Fruit fly (Drosophila melanogaster) ovary, adult (tissue): Measurements from ENCODE around the gene CG32856.

Source experiments
- CG17801 ChIP-seq: fragments of 200-800 bp; optimal IDR thresholded peaks from 2 replicates; lab custom pipeline; 2019; ENCODE audit warnings: missing biosample characterization, mild to moderate bottlenecking, missing genetic modification characterization, moderate library complexity; ENCODE audit not compliant: partially characterized antibody

CG32856 gene

DNA sequence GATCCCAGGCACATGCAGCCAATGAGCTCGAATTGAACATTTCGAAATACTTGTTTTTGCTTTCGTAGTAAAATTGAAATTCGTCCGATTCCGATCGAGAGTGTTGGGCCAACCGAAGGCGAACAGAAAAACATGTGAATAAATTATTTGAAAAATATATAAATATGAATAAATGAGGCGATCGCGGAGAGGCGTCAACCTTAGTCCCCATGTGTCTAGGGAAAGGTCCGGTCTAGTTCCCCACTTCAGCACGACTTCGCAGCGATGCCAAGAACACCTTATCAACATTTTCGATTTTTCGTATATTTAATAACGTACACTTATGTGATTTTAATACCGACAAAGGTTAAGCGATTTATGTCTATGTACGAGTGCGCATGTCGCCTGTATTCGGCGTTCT is 26.4 kb upstream of the CG32856 start:
- TF ChIP-seq CG17801 (GFP tag; lab: Kevin White, UChicago) = no peak

dm6 chr3R:15989217-15989921 is 24.2 kb upstream of the CG32856 start:
- TF ChIP-seq CG17801 (GFP tag; lab: Kevin White, UChicago) = no peak

dm6 chr3R:15988353-15988752 is 23.2 kb upstream of the CG32856 start:
- no peak for TF ChIP-seq CG17801 (GFP tag; lab: Kevin White, UChicago)

DNA sequence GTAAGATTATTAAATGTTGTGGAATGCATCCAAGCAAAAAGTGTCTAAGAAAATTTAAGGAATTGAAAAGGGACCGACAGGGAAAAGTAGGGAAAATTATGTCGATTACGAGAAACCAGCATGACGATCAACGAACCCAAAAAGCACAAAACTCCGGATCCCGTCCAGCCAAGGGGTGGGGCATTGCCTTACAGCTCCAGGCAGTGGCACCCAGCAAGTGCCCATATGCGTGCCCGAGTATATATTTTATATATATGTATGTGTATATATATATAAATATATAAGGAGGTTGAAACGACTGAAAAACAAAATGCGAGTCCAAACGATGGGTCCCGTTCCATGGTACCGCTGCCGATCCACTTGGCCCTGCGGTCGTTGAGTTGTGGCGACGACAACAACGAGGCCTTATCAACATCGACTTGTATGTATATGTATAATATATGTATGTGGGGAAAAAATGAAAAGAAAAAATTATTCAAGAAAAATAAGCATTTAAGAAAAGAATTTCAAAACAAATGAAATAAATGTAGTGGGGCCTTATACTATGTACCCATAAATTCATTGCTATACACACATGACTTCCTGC is 22.0 kb upstream of the CG32856 start:
- no peak for TF ChIP-seq CG17801 (GFP tag; lab: Kevin White, UChicago)

DNA sequence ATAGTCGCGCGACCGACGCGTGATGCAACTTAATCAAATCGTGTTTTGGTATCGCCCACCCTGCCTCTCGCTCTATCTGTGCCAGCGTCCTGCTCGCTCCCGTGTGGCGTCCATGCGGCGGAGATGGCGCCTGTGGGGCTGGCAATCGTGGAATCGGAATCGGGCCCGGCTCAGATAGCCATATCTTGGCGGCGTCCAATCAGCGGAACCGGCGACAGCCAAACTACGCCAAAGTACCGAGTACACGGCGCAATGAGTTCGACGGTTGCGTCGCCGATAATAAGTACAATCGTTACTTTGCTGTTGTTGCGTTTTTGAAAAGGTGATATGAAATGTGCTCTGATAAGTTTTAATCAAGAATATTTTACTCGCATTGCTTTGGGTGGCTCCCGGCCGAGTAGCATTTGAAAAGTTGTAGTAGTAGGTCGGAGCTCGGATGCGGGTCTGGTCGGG is 20.6 kb upstream of the CG32856 start, which contains the start of gene srp:
Gene srp (plus strand): TSS at position 391 of the 453 bp plus-strand sequence.
- no peak for TF ChIP-seq CG17801 (GFP tag; lab: Kevin White, UChicago)

DNA sequence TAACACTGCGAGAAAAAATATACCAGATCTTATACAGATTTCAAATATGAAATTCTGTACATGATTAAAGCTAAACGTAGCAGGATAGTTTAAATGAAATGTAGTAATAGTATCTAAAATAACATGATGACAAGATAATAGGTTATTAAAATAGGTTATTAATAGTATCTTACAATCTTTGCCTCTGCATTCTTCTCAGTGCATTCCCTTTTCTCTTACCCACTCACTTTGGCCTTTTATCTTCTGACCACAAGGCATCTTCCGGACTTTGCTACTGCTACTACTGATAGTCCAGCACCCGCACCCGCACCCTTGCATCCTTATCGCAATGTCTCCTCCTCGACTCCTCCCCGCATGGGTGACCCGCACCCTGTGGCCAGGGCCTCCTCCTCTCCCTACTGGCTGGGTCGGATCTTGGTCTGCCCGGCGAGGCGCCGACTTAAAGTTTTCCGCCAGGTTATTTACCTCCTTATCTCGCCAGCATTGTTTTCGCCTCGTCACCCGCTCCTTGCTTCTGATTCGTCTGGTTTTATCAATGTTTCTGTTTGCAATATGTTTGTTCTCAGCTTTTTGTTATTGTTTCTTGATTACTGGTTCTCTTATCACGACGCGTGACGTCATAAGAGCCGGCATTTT is 19.4 kb upstream of the CG32856 start:
- no peak for TF ChIP-seq CG17801 (GFP tag; lab: Kevin White, UChicago)

DNA sequence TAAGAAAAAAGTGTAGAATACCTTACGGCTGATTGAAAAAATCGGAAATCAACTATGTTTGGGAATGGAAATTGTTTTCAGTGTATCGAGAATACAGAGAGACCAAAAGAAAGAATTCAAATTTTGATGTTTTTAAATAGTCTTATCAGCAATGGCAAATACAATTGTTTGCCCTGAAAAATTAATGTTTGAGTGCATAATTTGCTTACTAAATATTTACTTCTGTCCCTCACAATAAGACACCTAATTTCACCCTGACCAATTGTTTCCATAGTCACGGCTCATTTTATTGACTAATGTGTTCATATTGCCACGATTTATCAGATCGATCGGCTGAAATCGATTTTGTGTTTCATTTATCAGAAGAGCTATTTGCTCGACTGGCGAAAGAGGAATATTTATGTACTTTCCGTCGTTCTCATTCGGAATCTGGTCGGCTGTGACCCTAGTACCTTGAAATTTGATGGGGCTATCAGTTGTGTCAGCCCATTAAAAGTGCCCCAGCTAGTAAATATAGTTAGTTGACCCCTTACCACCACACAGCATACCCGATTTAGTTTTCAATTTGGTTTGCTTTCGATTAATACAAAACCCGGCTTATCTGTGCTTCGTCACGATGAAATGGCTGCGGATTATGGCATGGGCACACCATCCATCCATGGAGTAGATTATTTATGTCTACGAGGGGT is 18.5 kb upstream of the CG32856 start:
- no peak for TF ChIP-seq CG17801 (GFP tag; lab: Kevin White, UChicago)

DNA sequence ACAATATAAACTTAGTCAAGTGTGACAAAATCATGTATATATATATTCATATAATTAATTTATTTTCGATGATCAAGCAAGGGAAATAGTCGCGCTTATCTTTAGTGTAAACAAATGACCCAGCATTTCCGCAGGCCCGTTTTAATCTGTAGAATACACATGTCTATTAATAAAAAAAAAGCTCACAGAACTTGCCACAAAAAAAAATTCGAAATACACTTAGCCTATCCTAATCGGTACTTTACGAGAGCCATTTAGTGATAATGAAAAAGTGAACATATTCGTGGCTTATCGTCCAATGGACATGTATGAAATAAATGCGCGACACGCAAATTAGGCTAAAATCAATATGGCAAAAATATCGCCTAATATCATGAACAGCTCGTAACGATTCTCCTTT is 10.0 kb upstream of the CG32856 start:
- no peak for TF ChIP-seq CG17801 (GFP tag; lab: Kevin White, UChicago)

DNA sequence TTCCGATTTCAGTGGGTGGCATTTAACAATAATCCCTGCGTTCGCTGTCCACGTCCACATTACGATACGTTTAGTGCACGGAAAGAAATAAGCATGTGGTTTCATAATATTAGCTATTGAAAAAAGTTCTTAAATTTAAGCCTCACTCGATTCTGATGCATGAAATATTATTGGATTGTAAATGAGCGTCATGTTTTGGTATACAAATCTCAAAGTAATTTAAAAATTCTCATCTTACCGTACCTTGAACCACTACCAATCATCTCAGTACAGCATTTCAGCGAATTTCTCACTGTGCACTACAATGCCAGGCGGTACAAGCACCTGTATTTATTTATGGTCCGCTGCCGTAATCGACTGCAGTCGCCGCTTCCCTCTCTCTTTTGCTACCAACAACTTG is 9.1 kb upstream of the CG32856 start:
- TF ChIP-seq CG17801 (GFP tag; lab: Kevin White, UChicago) = peak; percentile 45

- no peak for TF ChIP-seq CG17801 (GFP tag; lab: Kevin White, UChicago)
These were observed 8.4 kb upstream of the CG32856 start for dm6 chr3R:15973488-15973975.

DNA sequence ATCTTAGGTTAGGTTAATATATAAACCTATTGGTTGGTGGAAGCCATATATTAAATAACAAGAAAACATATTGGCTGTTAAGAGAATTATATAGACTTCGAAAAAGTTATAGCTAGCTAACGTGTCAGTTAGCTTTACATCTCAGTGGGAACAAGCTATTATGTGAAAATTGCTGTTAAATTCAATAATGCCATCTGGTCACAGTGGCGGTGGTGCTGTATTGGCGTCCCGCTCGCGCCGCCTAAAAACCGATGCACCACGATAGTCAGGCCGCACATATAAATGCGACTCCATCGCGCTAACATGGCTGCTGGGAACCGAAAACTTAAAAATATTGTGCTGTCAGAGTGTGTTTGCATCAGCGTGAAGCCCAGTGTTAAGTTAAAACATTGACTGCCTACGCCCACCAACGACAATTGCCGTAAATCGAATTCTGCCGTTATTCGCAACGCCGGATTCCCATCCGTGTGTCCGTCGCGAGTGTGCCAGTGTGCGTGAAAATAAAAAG is 7.9 kb upstream of the CG32856 start, which contains the start of gene Hel89B:
Gene Hel89B (plus strand): TSS at position 320 of the 508 bp plus-strand sequence.
- TF ChIP-seq CG17801 (GFP tag; lab: Kevin White, UChicago) = no peak

DNA sequence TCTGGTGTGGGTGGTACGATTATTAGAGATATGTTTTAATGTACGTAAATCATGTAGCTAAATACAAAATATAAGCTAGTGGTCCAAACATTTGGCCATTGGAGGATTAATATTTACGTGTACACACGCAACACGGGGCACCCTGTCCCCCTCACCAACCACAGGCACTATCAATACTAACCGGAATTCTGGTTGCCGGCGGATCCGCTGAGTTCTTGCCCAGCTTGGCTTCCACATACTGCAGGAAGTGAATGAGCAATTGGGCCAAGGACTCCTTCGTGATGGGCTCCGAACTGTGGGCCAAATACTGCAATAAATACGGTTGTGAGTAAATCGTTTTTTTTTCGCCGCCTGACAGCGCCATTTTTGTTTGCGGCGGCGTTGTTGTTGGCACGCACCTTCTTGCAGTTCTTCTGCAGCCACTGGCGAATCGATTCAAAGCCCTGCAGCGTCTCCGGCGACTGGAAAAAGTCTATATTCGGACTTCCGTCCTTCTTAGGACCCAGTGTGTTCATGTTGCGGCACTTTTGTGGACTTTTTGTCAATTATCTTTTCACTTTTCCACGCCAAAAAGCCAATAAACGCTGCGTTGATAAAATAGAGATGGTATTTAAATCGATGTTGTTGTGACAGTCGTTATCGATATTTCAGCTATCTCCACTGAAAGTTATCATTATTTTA is 7.3 kb upstream of the CG32856 start, which contains the start of gene mor:
Gene mor (minus strand): TSS at position 616 of the 681 bp plus-strand sequence.
- TF ChIP-seq CG17801 (GFP tag; lab: Kevin White, UChicago) = no peak

dm6 chr3R:15963690-15964281 is 1.4 kb downstream of the CG32856 start, which contains the start of the genes CG4287 and CG5516:
Gene CG4287 (minus strand): TSS chr3R:15963867.
Gene CG5516 (plus strand): TSS chr3R:15963884.
- peak; percentile 61 for TF ChIP-seq CG17801 (GFP tag; lab: Kevin White, UChicago)
